Fruit fly (Drosophila melanogaster) whole organism: ENCODE results near the gene Ctu2.

ENCODE experiments used
- CG8478 ChIP-seq: fragments of >200 bp; optimal IDR thresholded peaks from 2 replicates; lab custom pipeline; 2018; ENCODE audit warnings: inconsistent platforms
- Dll ChIP-seq: fragments of >200 bp; optimal IDR thresholded peaks from 2 replicates; lab custom pipeline; 2017
- psq ChIP-seq: fragments of >200 bp; optimal IDR thresholded peaks from 2 replicates; lab custom pipeline; 2017
- usp ChIP-seq: fragments of >200 bp; optimal IDR thresholded peaks from 2 replicates; lab custom pipeline; 2017; ENCODE audit warnings: missing biosample characterization, missing genetic modification characterization, mixed read lengths

DNA sequence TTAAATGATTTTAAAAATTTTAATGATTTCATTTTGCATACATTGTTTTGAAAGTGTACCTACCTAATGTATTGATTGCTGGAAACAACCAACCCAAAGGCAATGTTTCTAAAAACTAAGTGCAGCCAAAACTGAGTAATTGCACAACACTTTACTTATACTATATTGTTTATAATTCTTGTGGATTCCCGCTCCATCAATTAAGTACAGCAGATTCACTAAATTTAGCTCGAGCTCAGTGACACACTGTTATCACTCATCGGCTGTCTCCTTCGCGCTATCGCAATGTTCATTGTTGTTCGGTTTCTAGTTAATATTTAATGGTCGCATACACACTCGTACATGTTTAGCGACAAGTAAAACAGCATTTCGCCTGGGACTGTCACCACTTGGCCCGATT lies 37.3 kb downstream of the Ctu2 start:
- TF ChIP-seq CG8478 (lab: Kevin White, UChicago) (no peak), usp (GFP tag; lab: Kevin White, UChicago) (no peak), psq (lab: Kevin White, UChicago) (no peak), Dll (lab: Kevin White, UChicago) (no peak)
